Fruit fly (Drosophila melanogaster) whole organism, adult: ENCODE measurements around the gene Cerk.

Experiments
- CG1620 ChIP-seq: fragments of 200-800 bp; sonication (Bioruptor generic); optimal IDR thresholded peaks from 2 replicates; lab custom pipeline; 2016; ENCODE audit warnings: missing biosample characterization, missing genetic modification characterization
- CG33017 ChIP-seq: fragments of 200-800 bp; sonication (Bioruptor generic); optimal IDR thresholded peaks from 2 replicates; lab custom pipeline; 2018; ENCODE audit warnings: missing biosample characterization, mild to moderate bottlenecking, missing genetic modification characterization, moderate library complexity
- CG5204 ChIP-seq: fragments of 200-800 bp; sonication (Bioruptor generic); optimal IDR thresholded peaks from 2 replicates; lab custom pipeline; 2016; ENCODE audit warnings: missing biosample characterization, missing genetic modification characterization
- CG7045 ChIP-seq: fragments of 200-800 bp; sonication (Bioruptor generic); optimal IDR thresholded peaks from 2 replicates; lab custom pipeline; 2017; ENCODE audit warnings: missing biosample characterization, mild to moderate bottlenecking, missing genetic modification characterization
- CG7101 ChIP-seq: fragments of 200-800 bp; sonication (Bioruptor generic); optimal IDR thresholded peaks from 2 replicates; lab custom pipeline; 2018; ENCODE audit warnings: missing biosample characterization, mild to moderate bottlenecking, missing genetic modification characterization, moderate library complexity
- Clk ChIP-seq: fragments of 200-800 bp; sonication (Bioruptor generic); optimal IDR thresholded peaks from 2 replicates; lab custom pipeline; 2017; ENCODE audit warnings: missing biosample characterization, missing genetic modification characterization
- Crg-1 ChIP-seq: fragments of 200-800 bp; sonication (Bioruptor generic); optimal IDR thresholded peaks from 2 replicates; lab custom pipeline; 2016; ENCODE audit warnings: missing biosample characterization, missing genetic modification characterization
- bab1 ChIP-seq: fragments of 200-800 bp; sonication (Bioruptor generic); optimal IDR thresholded peaks from 3 replicates; lab custom pipeline; 2019; ENCODE audit warnings: missing biosample characterization, mild to moderate bottlenecking, missing genetic modification characterization, moderate library complexity
- cic ChIP-seq: fragments of 200-800 bp; sonication (Bioruptor generic); optimal IDR thresholded peaks from 2 replicates; lab custom pipeline; 2017; ENCODE audit warnings: missing biosample characterization, mild to moderate bottlenecking, missing genetic modification characterization, moderate library complexity
- cnc ChIP-seq, 2 experiments: fragments of >200 bp; optimal IDR thresholded peaks; 2 replicates each; lab custom pipeline; 2017
- kay ChIP-seq: fragments of 200-800 bp; sonication (Bioruptor generic); peaks from one replicate; lab custom pipeline; 2016; ENCODE audit warnings: missing biosample characterization, missing genetic modification characterization, borderline replicate concordance
- ovo ChIP-seq: fragments of 200-800 bp; sonication (Bioruptor generic); optimal IDR thresholded peaks from 2 replicates; lab custom pipeline; 2016; ENCODE audit warnings: missing biosample characterization, missing genetic modification characterization
- pad ChIP-seq: fragments of 200-800 bp; sonication (Bioruptor generic); optimal IDR thresholded peaks from 3 replicates; lab custom pipeline; 2017; ENCODE audit warnings: missing biosample characterization, missing genetic modification characterization, mild to moderate bottlenecking, moderate library complexity, missing genetic modification reagents
- toe ChIP-seq: fragments of 200-800 bp; sonication (Bioruptor generic); optimal IDR thresholded peaks from 2 replicates; lab custom pipeline; 2016; ENCODE audit warnings: missing biosample characterization, missing genetic modification characterization

DNA sequence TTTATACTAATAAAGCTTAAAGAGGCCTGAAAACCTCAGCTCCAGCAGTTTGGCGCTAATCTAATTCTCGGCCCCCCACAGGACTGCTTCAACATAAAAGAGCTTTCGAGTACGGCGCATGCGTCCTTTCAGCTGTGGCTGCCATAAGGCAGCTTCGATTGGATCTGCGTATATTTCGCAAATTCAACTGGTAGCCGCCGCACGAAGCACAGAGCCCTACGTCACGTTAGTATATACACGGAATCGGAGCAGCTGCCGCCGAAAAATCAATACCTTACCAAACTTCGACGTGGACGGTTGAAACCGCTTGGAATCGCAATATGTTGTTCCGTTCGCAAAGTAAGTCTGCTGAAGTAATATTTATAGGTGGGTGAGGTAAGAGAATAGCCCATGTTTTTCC lies 8.5 kb upstream of the Cerk start, which contains the start of gene 7B2:
- TF ChIP-seq Clk: no peak
- no peak for TF ChIP-seq ovo (GFP tag; lab: Kevin White, UChicago)
- TF ChIP-seq cic (GFP tag; lab: Kevin White, UChicago): no peak
- no peak for TF ChIP-seq pad (GFP tag; lab: Kevin White, UChicago)
- TF ChIP-seq CG33017 (tag; lab: Kevin White, UChicago): no peak
- no peak for TF ChIP-seq bab1 (GFP tag; lab: Kevin White, UChicago)
- TF ChIP-seq Crg-1 (GFP tag; lab: Kevin White, UChicago): no peak
- TF ChIP-seq CG7045 (GFP tag; lab: Kevin White, UChicago): no peak
- TF ChIP-seq CG7101 (tag; lab: Kevin White, UChicago): no peak
- TF ChIP-seq CG1620 (GFP tag; lab: Kevin White, UChicago): no peak
- no peak for TF ChIP-seq toe (GFP tag; lab: Kevin White, UChicago)
- TF ChIP-seq kay (GFP tag; lab: Kevin White, UChicago): no peak
- TF ChIP-seq cnc (optimal IDR thresholded peaks at IDR 0.05; lab: Kevin White, UChicago): no peak
- no peak for TF ChIP-seq CG5204 (GFP tag; lab: Kevin White, UChicago)
